Fruit fly (Drosophila melanogaster) whole organism, embryonic: ENCODE measurements around the gene CG8814.
A peak's percentile ranks its signal among the peaks of the same experiment; 100 is the strongest.

Experiments used
- Awh ChIP-seq: fragments of 200-800 bp; sonication (Bioruptor generic); IDR thresholded peaks from 2 replicates; pipeline ENCODE4, ENCODE4 v1.3.6; 2022; ENCODE audit warnings: missing biosample characterization, missing genetic modification characterization
- CG10209 ChIP-seq: fragments of 200-800 bp; sonication (Bioruptor generic); optimal IDR thresholded peaks from 3 replicates; lab custom pipeline; 2017; ENCODE audit warnings: missing biosample characterization, mild to moderate bottlenecking, missing genetic modification characterization, missing genetic modification reagents
- CG10565 ChIP-seq: fragments of 200-800 bp; sonication (Bioruptor generic); optimal IDR thresholded peaks from 3 replicates; lab custom pipeline; 2016; ENCODE audit warnings: missing biosample characterization, mild to moderate bottlenecking, missing genetic modification characterization
- CG10979 ChIP-seq: fragments of 200-800 bp; sonication (Bioruptor generic); optimal IDR thresholded peaks from 2 replicates; lab custom pipeline; 2018; ENCODE audit warnings: missing biosample characterization, mild to moderate bottlenecking, missing genetic modification characterization, moderate library complexity
- CG11723 ChIP-seq: fragments of 200-800 bp; sonication (Bioruptor generic); optimal IDR thresholded peaks from 2 replicates; lab custom pipeline; 2017; ENCODE audit warnings: missing biosample characterization, mild to moderate bottlenecking, missing genetic modification characterization
- CG13424 ChIP-seq: fragments of 200-800 bp; sonication (Bioruptor generic); optimal IDR thresholded peaks from 2 replicates; lab custom pipeline; 2019; ENCODE audit warnings: missing biosample characterization, mild to moderate bottlenecking, missing genetic modification characterization, moderate library complexity
- CG17186 ChIP-seq: fragments of 200-800 bp; sonication (Bioruptor generic); optimal IDR thresholded peaks from 3 replicates; lab custom pipeline; 2017; ENCODE audit warnings: missing biosample characterization, missing genetic modification reagents, missing genetic modification characterization
- CG17359 ChIP-seq: fragments of 200-800 bp; sonication (Bioruptor generic); optimal IDR thresholded peaks from 3 replicates; lab custom pipeline; 2018; ENCODE audit warnings: missing biosample characterization, mild to moderate bottlenecking, missing genetic modification characterization, moderate library complexity
- CG2678 ChIP-seq: fragments of 200-800 bp; sonication (Bioruptor generic); optimal IDR thresholded peaks from 3 replicates; lab custom pipeline; 2019; ENCODE audit warnings: missing biosample characterization, mild to moderate bottlenecking, missing genetic modification characterization, moderate library complexity
- CG2875 ChIP-seq: fragments of 200-800 bp; sonication (Bioruptor generic); optimal IDR thresholded peaks from 2 replicates; lab custom pipeline; 2017; ENCODE audit warnings: missing biosample characterization, mild to moderate bottlenecking, missing genetic modification characterization, missing genetic modification reagents
- CG2889 ChIP-seq: fragments of 200-800 bp; sonication (Bioruptor generic); IDR thresholded peaks from 3 replicates; pipeline ENCODE4 v1.3.6; 2022; ENCODE audit warnings: missing biosample characterization, missing genetic modification characterization
- CG32772 ChIP-seq: fragments of 200-800 bp; sonication (Bioruptor generic); IDR thresholded peaks from 2 replicates; pipeline ENCODE4 v1.3.6; 2022; ENCODE audit warnings: missing biosample characterization, missing genetic modification characterization
- CG4730 ChIP-seq: fragments of 200-800 bp; sonication (Bioruptor generic); IDR thresholded peaks from 2 replicates; pipeline ENCODE4 v1.3.6; 2022; ENCODE audit warnings: missing biosample characterization, missing genetic modification characterization
- CG6689 ChIP-seq: fragments of 200-800 bp; sonication (Bioruptor generic); IDR thresholded peaks from 2 replicates; pipeline ENCODE4 v1.3.6; 2022; ENCODE audit warnings: missing biosample characterization, missing genetic modification characterization
- CG6854 ChIP-seq: fragments of 200-800 bp; sonication (Bioruptor generic); optimal IDR thresholded peaks from 3 replicates; lab custom pipeline; 2017; ENCODE audit warnings: missing biosample characterization, mild to moderate bottlenecking, missing genetic modification characterization
- CG7839 ChIP-seq: fragments of 200-800 bp; sonication (Bioruptor generic); optimal IDR thresholded peaks from 3 replicates; lab custom pipeline; 2018; ENCODE audit warnings: missing biosample characterization, mild to moderate bottlenecking, missing genetic modification characterization, moderate library complexity
- CG9727 ChIP-seq: fragments of 200-800 bp; sonication (Bioruptor generic); optimal IDR thresholded peaks from 3 replicates; lab custom pipeline; 2017; ENCODE audit warnings: missing biosample characterization, mild to moderate bottlenecking, missing genetic modification characterization
- CG9876 ChIP-seq: fragments of 200-800 bp; sonication (Bioruptor generic); optimal IDR thresholded peaks from 2 replicates; lab custom pipeline; 2016; ENCODE audit warnings: missing biosample characterization, missing genetic modification characterization
- Deaf1 ChIP-seq: fragments of 200-800 bp; optimal IDR thresholded peaks from 3 replicates; lab custom pipeline; 2019; ENCODE audit warnings: missing biosample characterization, mild to moderate bottlenecking, missing genetic modification characterization, moderate library complexity
- Drgx ChIP-seq: fragments of 200-800 bp; sonication (Bioruptor generic); IDR thresholded peaks from 2 replicates; pipeline ENCODE4 v1.3.6; 2022; ENCODE audit warnings: missing biosample characterization, missing genetic modification characterization
- E2f1 ChIP-seq: fragments of 200-800 bp; sonication (Bioruptor generic); IDR thresholded peaks from 2 replicates; pipeline ENCODE4 v1.3.6; 2022; ENCODE audit warnings: missing biosample characterization, missing genetic modification characterization
- Eip74EF ChIP-seq, 2 experiments: fragments of 200-800 bp in 1 of 2; fragments of >200 bp in 1 of 2; sonication (Bioruptor generic) in 1 of 2; optimal IDR thresholded peaks; 2 replicates each; lab custom pipeline; 2017 to 2019; ENCODE audit warnings: missing biosample characterization in 2 of 2, missing genetic modification characterization in 2 of 2, mild to moderate bottlenecking in 1 of 2, moderate library complexity in 1 of 2
- H15 ChIP-seq: fragments of 200-800 bp; sonication (Bioruptor generic); IDR thresholded peaks from 3 replicates; pipeline ENCODE4 v1.3.6; 2022; ENCODE audit warnings: missing biosample characterization, missing genetic modification characterization
- HHEX ChIP-seq: fragments of 200-800 bp; sonication (Bioruptor generic); optimal IDR thresholded peaks from 3 replicates; lab custom pipeline; 2017; ENCODE audit warnings: missing biosample characterization, mild to moderate bottlenecking, missing genetic modification characterization, missing genetic modification reagents
- Hmr ChIP-seq: fragments of 200-800 bp; sonication (Bioruptor generic); optimal IDR thresholded peaks from 3 replicates; lab custom pipeline; 2017; ENCODE audit warnings: mild to moderate bottlenecking, missing biosample characterization, missing genetic modification reagents, missing genetic modification characterization
- Hr3 ChIP-seq: fragments of 200-800 bp; sonication (Bioruptor generic); optimal IDR thresholded peaks from 3 replicates; lab custom pipeline; 2016; ENCODE audit warnings: missing biosample characterization, missing genetic modification characterization
- Hr51 ChIP-seq, 2 experiments: fragments of 200-800 bp; sonication (Bioruptor generic); optimal IDR thresholded peaks; 2 replicates in 1 of 2; 3 replicates in 1 of 2; lab custom pipeline; 2016 to 2018; ENCODE audit warnings: missing biosample characterization in 2 of 2, missing genetic modification characterization in 2 of 2, mild to moderate bottlenecking in 1 of 2, moderate library complexity in 1 of 2
- Ptx1 ChIP-seq: fragments of 200-800 bp; sonication (Bioruptor generic); IDR thresholded peaks from 2 replicates; pipeline ENCODE4 v1.3.6; 2022; ENCODE audit warnings: missing biosample characterization, missing genetic modification characterization
- Rfx ChIP-seq: fragments of 200-800 bp; sonication (Bioruptor generic); IDR thresholded peaks from 2 replicates; pipeline ENCODE4 v1.3.6; 2022; ENCODE audit warnings: missing biosample characterization, missing genetic modification characterization
- Ssrp ChIP-seq: fragments of 200-800 bp; sonication (Bioruptor generic); optimal IDR thresholded peaks from 2 replicates; lab custom pipeline; 2018; ENCODE audit warnings: missing biosample characterization, mild to moderate bottlenecking, missing genetic modification characterization, moderate library complexity
- TFAM ChIP-seq: fragments of 200-800 bp; sonication (Bioruptor generic); optimal IDR thresholded peaks from 2 replicates; lab custom pipeline; 2017; ENCODE audit warnings: missing biosample characterization, missing genetic modification characterization, inconsistent platforms
- ac ChIP-seq: fragments of 200-800 bp; sonication (Bioruptor generic); optimal IDR thresholded peaks from 3 replicates; lab custom pipeline; 2017; ENCODE audit warnings: missing biosample characterization, mild to moderate bottlenecking, missing genetic modification characterization
- az2 ChIP-seq: fragments of 200-800 bp; sonication (Bioruptor generic); optimal IDR thresholded peaks from 3 replicates; lab custom pipeline; 2016; ENCODE audit warnings: missing biosample characterization, missing genetic modification characterization
- bigmax ChIP-seq: fragments of 200-800 bp; sonication (Bioruptor generic); optimal IDR thresholded peaks from 2 replicates; lab custom pipeline; 2018; ENCODE audit warnings: missing biosample characterization, mild to moderate bottlenecking, missing genetic modification characterization
- croc ChIP-seq: fragments of 200-800 bp; sonication (Bioruptor generic); conservative IDR thresholded peaks from 3 replicates; pipeline ENCODE4 v1.3.6; 2022; ENCODE audit warnings: missing biosample characterization, missing genetic modification characterization
- dpn ChIP-seq, 2 experiments: fragments of 200-800 bp; sonication (Bioruptor generic); optimal IDR thresholded peaks; 3 replicates each; lab custom pipeline; 2016; ENCODE audit warnings: missing biosample characterization in 2 of 2, missing genetic modification characterization in 2 of 2
- dysf ChIP-seq: fragments of 200-800 bp; sonication (Bioruptor generic); IDR thresholded peaks from 3 replicates; pipeline ENCODE4 v1.3.6; 2022; ENCODE audit warnings: missing biosample characterization, missing genetic modification characterization
- ewg ChIP-seq: fragments of 200-800 bp; sonication (Bioruptor generic); optimal IDR thresholded peaks from 3 replicates; lab custom pipeline; 2017; ENCODE audit warnings: mild to moderate bottlenecking, missing biosample characterization, missing genetic modification reagents, missing genetic modification characterization
- hbn ChIP-seq: fragments of 200-800 bp; sonication (Bioruptor generic); IDR thresholded peaks from 2 replicates; pipeline ENCODE4 v1.3.6; 2022; ENCODE audit warnings: missing biosample characterization, missing genetic modification characterization; ENCODE audit not compliant: partially characterized antibody
- lmd ChIP-seq: fragments of 200-800 bp; sonication (Bioruptor generic); IDR thresholded peaks from 2 replicates; pipeline ENCODE4 v1.3.6; 2022; ENCODE audit warnings: missing biosample characterization, missing genetic modification characterization
- nmo ChIP-seq: fragments of 200-800 bp; sonication (Bioruptor generic); optimal IDR thresholded peaks from 2 replicates; lab custom pipeline; 2018; ENCODE audit warnings: missing biosample characterization, mild to moderate bottlenecking, missing genetic modification characterization, moderate library complexity
- nom ChIP-seq: fragments of 200-800 bp; sonication (Bioruptor generic); optimal IDR thresholded peaks from 2 replicates; lab custom pipeline; 2017; ENCODE audit warnings: missing biosample characterization, missing genetic modification characterization, mild to moderate bottlenecking, moderate library complexity, missing genetic modification reagents
- salm ChIP-seq: fragments of 200-800 bp; sonication (Bioruptor generic); optimal IDR thresholded peaks from 2 replicates; lab custom pipeline; 2018; ENCODE audit warnings: missing biosample characterization, mild to moderate bottlenecking, missing genetic modification characterization
- seq ChIP-seq: fragments of 200-800 bp; sonication (Bioruptor generic); IDR thresholded peaks from 2 replicates; pipeline ENCODE4 v1.3.6; 2022; ENCODE audit warnings: missing biosample characterization, missing genetic modification characterization
- sna ChIP-seq: fragments of 200-800 bp; sonication (Bioruptor generic); IDR thresholded peaks from 2 replicates; pipeline ENCODE4 v1.3.6; 2022; ENCODE audit warnings: missing biosample characterization, missing genetic modification characterization; ENCODE audit not compliant: partially characterized antibody
- sob ChIP-seq: fragments of 200-800 bp; sonication (Bioruptor generic); IDR thresholded peaks from 2 replicates; pipeline ENCODE4 v1.3.6; 2022; ENCODE audit warnings: missing biosample characterization, missing genetic modification characterization
- trh ChIP-seq: fragments of 200-800 bp; sonication (Bioruptor generic); optimal IDR thresholded peaks from 2 replicates; lab custom pipeline; 2016; ENCODE audit warnings: missing biosample characterization, missing genetic modification characterization
- ttk ChIP-seq: fragments of 200-800 bp; sonication (Bioruptor generic); IDR thresholded peaks from 2 replicates; pipeline ENCODE4 v2.1.2; 2022; ENCODE audit warnings: missing biosample characterization, missing genetic modification characterization
- unpg ChIP-seq: fragments of 200-800 bp; sonication (Bioruptor generic); optimal IDR thresholded peaks from 3 replicates; lab custom pipeline; 2018; ENCODE audit warnings: missing biosample characterization, mild to moderate bottlenecking, missing genetic modification characterization, moderate library complexity

Gene CG8814

DNA sequence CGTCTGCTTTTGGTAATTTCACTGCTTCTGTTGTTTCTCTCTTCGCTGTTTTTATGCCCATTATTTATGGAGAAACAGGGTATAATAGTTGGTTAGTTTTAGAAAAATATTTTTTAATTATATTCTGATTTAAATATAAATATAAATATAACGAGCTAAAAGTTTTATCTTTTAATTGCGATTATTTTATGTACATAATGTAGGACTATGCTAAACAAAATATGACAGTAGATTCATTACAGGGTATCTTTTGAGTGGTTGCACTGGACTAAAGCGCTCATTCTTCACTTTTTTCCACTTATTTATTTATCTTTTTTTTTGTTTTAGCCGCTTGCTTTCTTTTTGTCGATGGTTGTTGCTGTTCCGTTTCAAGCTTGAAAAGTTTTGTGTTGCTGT is 30.4 kb downstream of the CG8814 start (continued):
- peak; percentile 12 for TF ChIP-seq CG2875
- TF ChIP-seq nmo (GFP tag; lab: Kevin White, UChicago): peak; percentile 58
- peak; percentile 42; the same call in 1 of the 2 replicates for TF ChIP-seq Rfx (GFP tag; lab: Robert Waterston, UW)
- peak; percentile 26 for TF ChIP-seq HHEX (GFP tag; lab: Kevin White, UChicago)
- peak; percentile 55 for TF ChIP-seq E2f1 (GFP tag; lab: Robert Waterston, UW)
- TF ChIP-seq bigmax (GFP tag; lab: Kevin White, UChicago): no peak
- TF ChIP-seq CG4730 (GFP tag; lab: Robert Waterston, UW): 0 out of 2 replicates have a peak, but pooled peaks have one; percentile 12
- TF ChIP-seq salm (tag; lab: Kevin White, UChicago): peak; percentile 4
- peak; percentile 58 for TF ChIP-seq Hr3 (GFP tag; lab: Kevin White, UChicago)
- TF ChIP-seq CG17359 (tag; lab: Kevin White, UChicago): peak; percentile 62
- TF ChIP-seq CG9876 (GFP tag; lab: Kevin White, UChicago): no peak
- TF ChIP-seq nom (GFP tag; lab: Kevin White, UChicago): peak; percentile 1
- peak; percentile 63 for TF ChIP-seq ttk (GFP tag; lab: Robert Waterston, UW)
- TF ChIP-seq TFAM (GFP tag; lab: Kevin White, UChicago): no peak
- TF ChIP-seq Hr51 (GFP tag; optimal IDR thresholded peaks at IDR 0.05; lab: Kevin White, UChicago): peak in 1 of 2 experiments; percentile 83
- TF ChIP-seq ewg (GFP tag; lab: Kevin White, UChicago): peak; percentile 40
- peak; percentile 65 for TF ChIP-seq CG6689 (GFP tag; lab: Robert Waterston, UW)
- no peak for TF ChIP-seq trh
- 0 out of 2 replicates have a peak, but pooled peaks have one; percentile 48 for TF ChIP-seq CG32772 (GFP tag; lab: Robert Waterston, UW)
- TF ChIP-seq Deaf1 (tag; lab: Kevin White, UChicago): no peak
- peak; percentile 43 for TF ChIP-seq Ssrp (tag; lab: Kevin White, UChicago)
- peak; percentile 50 for TF ChIP-seq Drgx (GFP tag; lab: Robert Waterston, UW)
- peak; percentile 22; the same call in 1 of the 2 replicates for TF ChIP-seq sob
- peak; percentile 65 for TF ChIP-seq Ptx1 (GFP tag; lab: Robert Waterston, UW)
- no peak for TF ChIP-seq CG10565 (GFP tag; lab: Kevin White, UChicago)
- peak in 1 of 2 experiments; percentile 18 for TF ChIP-seq Eip74EF (GFP tag; optimal IDR thresholded peaks at IDR 0.05; lab: Kevin White, UChicago)
- no peak for TF ChIP-seq CG6854
- TF ChIP-seq H15: 0 out of 3 replicates have a peak, but pooled peaks have one; percentile 39
- peak; percentile 72 for TF ChIP-seq lmd
- no peak for TF ChIP-seq CG9727
- no peak for TF ChIP-seq CG17186 (GFP tag; lab: Kevin White, UChicago)
- no peak for TF ChIP-seq ac (GFP tag; lab: Kevin White, UChicago)
- no peak for TF ChIP-seq hbn (GFP tag; lab: Robert Waterston, UW)
- no peak for TF ChIP-seq CG11723 (GFP tag; lab: Kevin White, UChicago)
- TF ChIP-seq CG7839 (tag; lab: Kevin White, UChicago): peak; percentile 66
- TF ChIP-seq dysf: peak; percentile 56; the same call in 1 of the 3 replicates
- TF ChIP-seq CG13424 (tag; lab: Kevin White, UChicago): peak; percentile 43
- TF ChIP-seq CG10209 (GFP tag; lab: Kevin White, UChicago): peak; percentile 39
- TF ChIP-seq CG10979 (tag; lab: Kevin White, UChicago): peak; percentile 48
- peak; percentile 38 for TF ChIP-seq Hmr
- peak; percentile 69 for TF ChIP-seq CG2678 (tag; lab: Kevin White, UChicago)
- TF ChIP-seq Awh (GFP tag; lab: Robert Waterston, UW): 0 out of 2 replicates have a peak, but pooled peaks have one; percentile 36
- TF ChIP-seq seq (GFP tag; lab: Robert Waterston, UW): no peak
- TF ChIP-seq CG2889 (GFP tag; lab: Robert Waterston, UW): 0 out of 3 replicates have a peak, but pooled peaks have one; percentile 17
- TF ChIP-seq dpn (GFP tag; optimal IDR thresholded peaks at IDR 0.05; lab: Kevin White, UChicago): peak in 1 of 2 experiments; percentile 33
- TF ChIP-seq unpg (GFP tag; lab: Kevin White, UChicago): peak; percentile 48
- peak; percentile 31 for TF ChIP-seq az2
- TF ChIP-seq sna (GFP tag; lab: Robert Waterston, UW): no peak
- peak; percentile 24; the same call in 1 of the 3 replicates for TF ChIP-seq croc
